Worm (Caenorhabditis elegans): ENCODE results near the gene drp-1.

- TF ChIP-seq nhr-77 (tag; optimal IDR thresholded peaks at IDR 0.05) (no peak), lsy-2 (tag; optimal IDR thresholded peaks at IDR 0.05) (no peak), ctbp-1 (GFP tag; IDR thresholded peaks at IDR 0.05) (no peak), daf-16 (GFP tag; optimal IDR thresholded peaks at IDR 0.05) (no peak), daf-16 (tag; optimal IDR thresholded peaks at IDR 0.05) (no peak), ama-1 (optimal IDR thresholded peaks at IDR 0.05) (no peak), ztf-11 (tag; optimal IDR thresholded peaks at IDR 0.05) (no peak), nhr-42 (GFP tag; IDR thresholded peaks at IDR 0.05) (no peak), mep-1 (tag; optimal IDR thresholded peaks at IDR 0.05) (no peak), duxl-1 (tag; optimal IDR thresholded peaks at IDR 0.05; ENCODE audit: poor library complexity) (no peak), tag-97 (GFP tag; IDR thresholded peaks at IDR 0.05) (no peak), F49E8.2 (tag; optimal IDR thresholded peaks at IDR 0.05; ENCODE audit: borderline replicate concordance) (no peak), pha-4 (GFP tag; IDR thresholded peaks at IDR 0.05) (no peak), pha-4 (tag; optimal IDR thresholded peaks at IDR 0.05) (no peak)
Measured at ce11 chrIV:5535780-5536179, 2.5 kb upstream of the drp-1 start.
